Worm (Caenorhabditis elegans) whole organism, L3 larva: ENCODE results near the gene srw-90.

Experiments used
- ZK546.5 ChIP-seq: sonication (generic microtip); optimal IDR thresholded peaks from 2 replicates; lab custom pipeline; 2017; ENCODE audit warnings: missing biosample characterization, missing genetic modification characterization
- aly-2 ChIP-seq: fragments of 150-350 bp; optimal IDR thresholded peaks from 2 replicates; lab custom pipeline; 2014; ENCODE audit warnings: missing biosample characterization, missing genetic modification characterization
- ceh-28 ChIP-seq: fragments of 150-350 bp; optimal IDR thresholded peaks from 2 replicates; lab custom pipeline; 2014; ENCODE audit warnings: missing biosample characterization, missing genetic modification reagents, missing genetic modification characterization
- ceh-82 ChIP-seq: fragments of 150-350 bp; optimal IDR thresholded peaks from 2 replicates; lab custom pipeline; 2014; ENCODE audit warnings: missing biosample characterization, missing genetic modification characterization
- egl-5 ChIP-seq: fragments of 150-350 bp; optimal IDR thresholded peaks from 2 replicates; lab custom pipeline; 2017; ENCODE audit warnings: missing biosample characterization, missing genetic modification reagents, missing genetic modification characterization, inconsistent platforms
- elt-1 ChIP-seq: fragments of 150-350 bp; optimal IDR thresholded peaks from 2 replicates; lab custom pipeline; 2014; ENCODE audit warnings: missing biosample characterization, missing genetic modification characterization
- elt-3 ChIP-seq, 3 experiments: fragments of 150-350 bp in 1 of 3; sonication (generic microtip) in 2 of 3; optimal IDR thresholded peaks; 2 replicates in 2 of 3; 4 replicates in 1 of 3; lab custom pipeline; 2014 to 2017; ENCODE audit warnings: missing biosample characterization in 3 of 3, missing genetic modification characterization in 3 of 3
- fos-1 ChIP-seq: fragments of 150-350 bp; optimal IDR thresholded peaks from 2 replicates; lab custom pipeline; 2014; ENCODE audit warnings: missing biosample characterization, missing genetic modification characterization
- hmg-11 ChIP-seq: sonication (generic microtip); optimal IDR thresholded peaks from 2 replicates; lab custom pipeline; 2016; ENCODE audit warnings: missing genetic modification characterization, missing compliant biosample characterization
- lin-15B ChIP-seq: fragments of 150-350 bp; optimal IDR thresholded peaks from 2 replicates; lab custom pipeline; 2014; ENCODE audit warnings: missing biosample characterization, missing genetic modification characterization
- lsy-12 ChIP-seq: sonication (generic microtip); optimal IDR thresholded peaks from 2 replicates; lab custom pipeline; 2016; ENCODE audit warnings: mild to moderate bottlenecking, missing genetic modification characterization, missing compliant biosample characterization
- mdl-1 ChIP-seq: fragments of 150-350 bp; optimal IDR thresholded peaks from 2 replicates; lab custom pipeline; 2014; ENCODE audit warnings: missing biosample characterization, missing genetic modification characterization
- mml-1 ChIP-seq: fragments of 150-350 bp; sonication (generic microtip); optimal IDR thresholded peaks from 3 replicates; lab custom pipeline; 2014; ENCODE audit warnings: missing biosample characterization, missing genetic modification characterization
- nhr-25 ChIP-seq: sonication (generic microtip); optimal IDR thresholded peaks from 2 replicates; lab custom pipeline; 2017; ENCODE audit warnings: missing biosample characterization, missing genetic modification characterization
- nhr-67 ChIP-seq: fragments of 150-350 bp; optimal IDR thresholded peaks from 2 replicates; lab custom pipeline; 2014; ENCODE audit warnings: missing biosample characterization, missing genetic modification characterization
- nhr-77 ChIP-seq: fragments of 150-350 bp; optimal IDR thresholded peaks from 2 replicates; lab custom pipeline; 2014; ENCODE audit warnings: missing biosample characterization, missing genetic modification characterization
- pha-4 ChIP-seq: fragments of 150-350 bp; optimal IDR thresholded peaks from 2 replicates; lab custom pipeline; 2014; ENCODE audit warnings: missing biosample characterization, missing genetic modification reagents, missing genetic modification characterization
- sea-2 ChIP-seq: fragments of 150-350 bp; sonication (generic microtip); optimal IDR thresholded peaks from 4 replicates; lab custom pipeline; 2014; ENCODE audit warnings: missing biosample characterization, missing genetic modification reagents, missing genetic modification characterization
- skn-1 ChIP-seq: fragments of 150-350 bp; optimal IDR thresholded peaks from 2 replicates; lab custom pipeline; 2014; ENCODE audit warnings: missing biosample characterization, missing genetic modification characterization
- snpc-4 ChIP-seq: fragments of 150-350 bp; optimal IDR thresholded peaks from 2 replicates; lab custom pipeline; 2014; ENCODE audit warnings: missing biosample characterization, missing genetic modification characterization
- tbx-2 ChIP-seq: sonication (generic microtip); optimal IDR thresholded peaks from 2 replicates; lab custom pipeline; 2016; ENCODE audit warnings: mild to moderate bottlenecking, missing genetic modification characterization, missing compliant biosample characterization
- unc-39 ChIP-seq: sonication (generic microtip); optimal IDR thresholded peaks from 4 replicates; lab custom pipeline; 2017; ENCODE audit warnings: missing biosample characterization, missing genetic modification characterization
- unc-62 ChIP-seq: fragments of 150-350 bp; sonication (generic microtip); optimal IDR thresholded peaks from 4 replicates; lab custom pipeline; 2014; ENCODE audit warnings: missing biosample characterization, missing genetic modification reagents, missing genetic modification characterization
- ztf-4 ChIP-seq: fragments of 150-350 bp; optimal IDR thresholded peaks from 2 replicates; lab custom pipeline; 2014; ENCODE audit warnings: missing biosample characterization, missing genetic modification characterization

Gene srw-90

ce11 chrV:1751449-1751848 is 49.6 kb downstream of the srw-90 start, which contains the start of gene srh-199:
srh-199 (minus strand) TSS chrV:1751549.
- TF ChIP-seq skn-1 (tag; lab: Kevin White, UChicago) (no peak), pha-4 (tag; lab: Kevin White, UChicago) (no peak), aly-2 (tag; lab: Kevin White, UChicago) (no peak), elt-3 (tag; optimal IDR thresholded peaks at IDR 0.05; lab: Kevin White, UChicago) (no peak), egl-5 (tag; lab: Kevin White, UChicago) (no peak), nhr-67 (tag; lab: Kevin White, UChicago) (no peak), mml-1 (no peak), tbx-2 (tag; lab: Kevin White, UChicago) (no peak), ZK546.5 (tag; lab: Kevin White, UChicago) (no peak), elt-1 (tag; lab: Kevin White, UChicago) (no peak), nhr-77 (tag; lab: Kevin White, UChicago) (no peak), ceh-82 (tag; lab: Kevin White, UChicago) (no peak), lsy-12 (tag; lab: Kevin White, UChicago) (no peak), mdl-1 (tag; lab: Kevin White, UChicago) (no peak), hmg-11 (tag; lab: Kevin White, UChicago) (no peak), fos-1 (tag; lab: Kevin White, UChicago) (no peak), snpc-4 (tag; lab: Kevin White, UChicago) (no peak), sea-2 (no peak), unc-39 (tag; lab: Kevin White, UChicago) (no peak), nhr-25 (no peak)

- TF ChIP-seq lin-15B (tag; lab: Kevin White, UChicago) (no peak), mdl-1 (tag; lab: Kevin White, UChicago) (no peak), snpc-4 (tag; lab: Kevin White, UChicago) (no peak), lsy-12 (tag; lab: Kevin White, UChicago) (no peak), ztf-4 (tag; lab: Kevin White, UChicago) (no peak), hmg-11 (tag; lab: Kevin White, UChicago) (no peak), egl-5 (tag; lab: Kevin White, UChicago) (no peak), unc-62 (GFP tag; lab: Kevin White, UChicago) (no peak), ceh-28 (no peak), sea-2 (no peak)
Observed at ce11 chrV:1752496-1752895, 50.6 kb downstream of the srw-90 start, which contains the start of gene ZK697.1. ZK697.1 (plus strand) TSS chrV:1752796.
